Fruit fly (Drosophila melanogaster) whole organism: ENCODE data around the gene Ets97D.

Experiments
- Dll ChIP-seq: fragments of >200 bp; optimal IDR thresholded peaks from 2 replicates; lab custom pipeline; 2017
- EcR ChIP-seq, 2 experiments: fragments of >200 bp; optimal IDR thresholded peaks; 2 replicates each; lab custom pipeline; 2017; ENCODE audit warnings: missing biosample characterization in 2 of 2, missing genetic modification characterization in 2 of 2, missing genetic modification reagents in 2 of 2
- pan ChIP-seq: fragments of >200 bp; optimal IDR thresholded peaks from 2 replicates; lab custom pipeline; 2017
- psq ChIP-seq: fragments of >200 bp; optimal IDR thresholded peaks from 2 replicates; lab custom pipeline; 2017
- usp ChIP-seq: fragments of >200 bp; optimal IDR thresholded peaks from 2 replicates; lab custom pipeline; 2017; ENCODE audit warnings: missing biosample characterization, missing genetic modification characterization, mixed read lengths

dm6 chr3R:26888086-26888724 is 24.5 kb downstream of the Ets97D start:
- TF ChIP-seq pan (lab: Kevin White, UChicago): no peak
- no peak for TF ChIP-seq psq (lab: Kevin White, UChicago)
- no peak for TF ChIP-seq EcR (GFP tag; optimal IDR thresholded peaks at IDR 0.05; lab: Kevin White, UChicago)
- TF ChIP-seq Dll (lab: Kevin White, UChicago): no peak
- no peak for TF ChIP-seq usp (GFP tag; lab: Kevin White, UChicago)
